Fruit fly (Drosophila melanogaster): ENCODE measurements around the gene CG17806.

Gene CG17806

dm6 chr3R:17759773-17760476 lies 43.1 kb downstream of the CG17806 start:
- no peak for TF ChIP-seq pho (GFP tag; optimal IDR thresholded peaks at IDR 0.05)
- no peak for TF ChIP-seq grau (tag; optimal IDR thresholded peaks at IDR 0.05)
- TF ChIP-seq Stat92E (GFP tag; optimal IDR thresholded peaks at IDR 0.05): no peak
- peak; percentile 83 for TF ChIP-seq sug (tag; optimal IDR thresholded peaks at IDR 0.05)
- TF ChIP-seq CG11695 (GFP tag; IDR thresholded peaks at IDR 0.05): no peak
- TF ChIP-seq CG18599 (GFP tag; optimal IDR thresholded peaks at IDR 0.05): peak; percentile 57
- TF ChIP-seq Sox102F (GFP tag; optimal IDR thresholded peaks at IDR 0.05): no peak
- 0 out of 2 replicates have a peak, but pooled peaks have one; percentile 31 for TF ChIP-seq Rfx (GFP tag; IDR thresholded peaks at IDR 0.05)
- TF ChIP-seq HmgZ (tag; optimal IDR thresholded peaks at IDR 0.05): peak; percentile 2
- TF ChIP-seq ro (GFP tag; IDR thresholded peaks at IDR 0.05): no peak
- TF ChIP-seq CG17359 (tag; optimal IDR thresholded peaks at IDR 0.05): no peak
- TF ChIP-seq Fer1 (GFP tag; optimal IDR thresholded peaks at IDR 0.05): peak; percentile 39
- TF ChIP-seq cwo (GFP tag; optimal IDR thresholded peaks at IDR 0.05): peak; percentile 57
- TF ChIP-seq CG13296 (GFP tag; optimal IDR thresholded peaks at IDR 0.05): peak; percentile 14
- TF ChIP-seq GATAe (GFP tag; conservative IDR thresholded peaks at IDR 0.05): peak; percentile 78
- TF ChIP-seq Dbx (GFP tag; IDR thresholded peaks at IDR 0.05): 0 out of 3 replicates have a peak, but pooled peaks have one; percentile 6
- no peak for TF ChIP-seq CTCF (GFP tag; optimal IDR thresholded peaks at IDR 0.05)
- TF ChIP-seq CG15514 (GFP tag; optimal IDR thresholded peaks at IDR 0.05): peak; percentile 29
- 0 out of 3 replicates have a peak, but pooled peaks have one; percentile 56 for TF ChIP-seq CG11456 (GFP tag; IDR thresholded peaks at IDR 0.05)
- no peak for TF ChIP-seq CG18476 (GFP tag; optimal IDR thresholded peaks at IDR 0.05)
- TF ChIP-seq CG7987 (GFP tag; optimal IDR thresholded peaks at IDR 0.05): peak; percentile 4
- peak; percentile 69 for TF ChIP-seq sd (tag; optimal IDR thresholded peaks at IDR 0.05)
- TF ChIP-seq CG12659 (GFP tag; optimal IDR thresholded peaks at IDR 0.05): no peak
- no peak for TF ChIP-seq p53 (GFP tag; optimal IDR thresholded peaks at IDR 0.05)
- TF ChIP-seq CG9797 (GFP tag; optimal IDR thresholded peaks at IDR 0.05): no peak
- peak; percentile 63 for TF ChIP-seq crol (GFP tag; IDR thresholded peaks at IDR 0.05)
- TF ChIP-seq Doc3 (GFP tag; IDR thresholded peaks at IDR 0.05; ENCODE audit: partially characterized antibody): no peak
- no peak for TF ChIP-seq zen2 (GFP tag; IDR thresholded peaks at IDR 0.05; ENCODE audit: partially characterized antibody)
- no peak for TF ChIP-seq Neu2 (GFP tag; optimal IDR thresholded peaks at IDR 0.05; ENCODE audit: borderline replicate concordance)
- TF ChIP-seq Hmr (GFP tag; optimal IDR thresholded peaks at IDR 0.05): peak; percentile 34
- no peak for TF ChIP-seq ftz-f1 (GFP tag; optimal IDR thresholded peaks at IDR 0.05)
- TF ChIP-seq CG34376 (GFP tag; optimal IDR thresholded peaks at IDR 0.05): peak; percentile 39
- TF ChIP-seq inv (GFP tag; IDR thresholded peaks at IDR 0.05; ENCODE audit: partially characterized antibody): no peak
- no peak for TF ChIP-seq CG31224 (GFP tag; IDR thresholded peaks at IDR 0.05)
- no peak for TF ChIP-seq CG10366 (GFP tag; IDR thresholded peaks at IDR 0.05)
- no peak for TF ChIP-seq Atf6 (GFP tag; IDR thresholded peaks at IDR 0.05)
- TF ChIP-seq schlank (tag; optimal IDR thresholded peaks at IDR 0.05): peak; percentile 32
- TF ChIP-seq CG15601 (tag; optimal IDR thresholded peaks at IDR 0.05): no peak
- TF ChIP-seq cas (GFP tag; IDR thresholded peaks at IDR 0.05): no peak
- peak; percentile 13 for TF ChIP-seq Fer3 (tag; optimal IDR thresholded peaks at IDR 0.05)
- TF ChIP-seq klu (GFP tag; IDR thresholded peaks at IDR 0.05): no peak
- TF ChIP-seq CG3281 (GFP tag; optimal IDR thresholded peaks at IDR 0.05): peak; percentile 27
- no peak for TF ChIP-seq dpn (GFP tag; optimal IDR thresholded peaks at IDR 0.05)
- peak; percentile 49; the same call in 1 of the 2 replicates for TF ChIP-seq Ptx1 (GFP tag; IDR thresholded peaks at IDR 0.05)
- TF ChIP-seq gsb-n (tag; optimal IDR thresholded peaks at IDR 0.05): no peak
- no peak for TF ChIP-seq CG14667 (GFP tag; IDR thresholded peaks at IDR 0.05)
- TF ChIP-seq Meics (GFP tag; optimal IDR thresholded peaks at IDR 0.05): peak; percentile 1
- no peak for TF ChIP-seq BEAF-32 (GFP tag; optimal IDR thresholded peaks at IDR 0.05)
- peak; percentile 49 for TF ChIP-seq CG10543 (GFP tag; optimal IDR thresholded peaks at IDR 0.05)
